Worm (Caenorhabditis elegans): ENCODE measurements around the gene igdb-1.

DNA sequence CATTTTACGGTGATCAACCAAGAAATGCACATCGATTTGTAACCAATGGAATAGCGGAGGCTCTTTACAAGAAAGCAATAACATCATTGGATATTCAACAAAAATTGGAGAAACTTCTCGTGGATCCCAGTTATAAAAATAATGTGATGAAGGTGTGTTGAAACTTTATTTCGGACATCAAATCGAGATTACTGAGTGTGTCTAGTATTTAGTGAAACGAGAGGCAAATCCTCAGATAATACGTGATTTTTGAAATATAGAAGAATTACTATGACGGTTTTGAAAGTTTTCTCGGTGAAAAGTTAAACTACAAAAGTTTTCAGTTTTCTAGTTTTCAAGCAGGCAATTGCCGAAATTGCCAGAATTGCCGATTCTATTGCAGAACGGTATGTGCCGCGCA lies 47.1 kb upstream of the igdb-1 start:
- TF ChIP-seq mec-3 (tag; optimal IDR thresholded peaks at IDR 0.05; ENCODE audit: borderline replicate concordance) (no peak), pha-2 (tag; optimal IDR thresholded peaks at IDR 0.05) (no peak), pqm-1 (tag; optimal IDR thresholded peaks at IDR 0.05) (no peak), ets-4 (tag; optimal IDR thresholded peaks at IDR 0.05) (no peak), hlh-30 (tag; optimal IDR thresholded peaks at IDR 0.05; ENCODE audit: insufficient read depth) (no peak), ceh-6 (GFP tag; optimal IDR thresholded peaks at IDR 0.05) (no peak), ceh-45 (GFP tag; IDR thresholded peaks at IDR 0.05) (no peak), zip-5 (tag; optimal IDR thresholded peaks at IDR 0.05) (no peak), ceh-9 (tag; optimal IDR thresholded peaks at IDR 0.05) (no peak), ceh-2 (tag; optimal IDR thresholded peaks at IDR 0.05) (no peak), dmd-4 (tag; optimal IDR thresholded peaks at IDR 0.05; ENCODE audit: borderline replicate concordance) (no peak), fkh-10 (GFP tag; optimal IDR thresholded peaks at IDR 0.05) (no peak)

Data from whole organism, late embryonic.